Worm (Caenorhabditis elegans) whole organism, L1 larva: ENCODE data around the gene srp-7.

ENCODE experiments used
- C04F5.9 ChIP-seq: sonication (generic microtip); optimal IDR thresholded peaks from 2 replicates; lab custom pipeline; 2016; ENCODE audit warnings: missing genetic modification characterization, missing compliant biosample characterization
- C16A3.4 ChIP-seq: fragments of 150-350 bp; optimal IDR thresholded peaks from 2 replicates; lab custom pipeline; 2014; ENCODE audit warnings: missing biosample characterization, missing genetic modification characterization
- C34B4.2 ChIP-seq: sonication (generic microtip); optimal IDR thresholded peaks from 2 replicates; lab custom pipeline; 2017; ENCODE audit warnings: mild to moderate bottlenecking, missing genetic modification characterization, missing compliant biosample characterization
- aha-1 ChIP-seq: fragments of 150-350 bp; optimal IDR thresholded peaks from 2 replicates; lab custom pipeline; 2014; ENCODE audit warnings: missing biosample characterization, missing genetic modification characterization
- ama-1 ChIP-seq: fragments of 150-350 bp; optimal IDR thresholded peaks from 2 replicates; lab custom pipeline; 2014
- ceh-82 ChIP-seq, 3 experiments: fragments of 150-350 bp in 1 of 3; sonication (generic microtip) in 2 of 3; optimal IDR thresholded peaks; 2 replicates each; lab custom pipeline; 2014 to 2017; ENCODE audit warnings: missing biosample characterization in 3 of 3, missing genetic modification characterization in 3 of 3
- ceh-88 ChIP-seq: fragments of 200-800 bp; sonication (Bioruptor generic); IDR thresholded peaks from 2 replicates; pipeline ENCODE4 v1.3.6; 2022; ENCODE audit warnings: missing genetic modification characterization, missing compliant biosample characterization
- ceh-90 ChIP-seq: sonication (generic microtip); optimal IDR thresholded peaks from 2 replicates; lab custom pipeline; 2016; ENCODE audit warnings: missing genetic modification characterization, missing compliant biosample characterization
- dpl-1 ChIP-seq, 3 experiments: fragments of 150-350 bp in 2 of 3; sonication (generic microtip) in 1 of 3; optimal IDR thresholded peaks; 2 replicates each; lab custom pipeline; 2014 to 2017; ENCODE audit warnings: missing biosample characterization in 3 of 3, missing genetic modification characterization in 3 of 3, missing genetic modification reagents in 3 of 3
- efl-1 ChIP-seq, 4 experiments: fragments of 150-350 bp; optimal IDR thresholded peaks in 3 of 4; peaks in 1 of 4; 1 replicate in 1 of 4; 2 replicates in 3 of 4; lab custom pipeline; 2014; ENCODE audit warnings: missing biosample characterization in 2 of 4, missing genetic modification characterization in 2 of 4, missing genetic modification reagents in 2 of 4
- efl-3 ChIP-seq: fragments of 200-800 bp; sonication (Bioruptor generic); optimal IDR thresholded peaks from 2 replicates; lab custom pipeline; 2018; ENCODE audit warnings: mild to moderate bottlenecking, missing genetic modification characterization, missing compliant biosample characterization
- egl-27 ChIP-seq, 2 experiments: fragments of 150-350 bp in 1 of 2; sonication (generic microtip); optimal IDR thresholded peaks; 3 replicates each; lab custom pipeline; 2017 to 2018; ENCODE audit warnings: missing biosample characterization in 2 of 2, missing genetic modification characterization in 2 of 2, missing genetic modification reagents in 2 of 2
- elt-2 ChIP-seq: sonication (generic microtip); optimal IDR thresholded peaks from 2 replicates; lab custom pipeline; 2016; ENCODE audit warnings: missing genetic modification characterization, mild to moderate bottlenecking, inconsistent platforms, missing compliant biosample characterization, missing genetic modification reagents
- ets-5 ChIP-seq: fragments of 200-800 bp; sonication (Bioruptor generic); IDR thresholded peaks from 2 replicates; pipeline ENCODE4 v1.3.6; 2022; ENCODE audit warnings: missing genetic modification characterization, missing compliant biosample characterization
- fkh-4 ChIP-seq: sonication (generic microtip); optimal IDR thresholded peaks from 2 replicates; lab custom pipeline; 2016; ENCODE audit warnings: missing compliant biosample characterization, missing genetic modification characterization, borderline replicate concordance
- fkh-8 ChIP-seq: sonication (generic microtip); optimal IDR thresholded peaks from 2 replicates; lab custom pipeline; 2016; ENCODE audit warnings: mild to moderate bottlenecking, missing genetic modification characterization, missing compliant biosample characterization
- grh-1 ChIP-seq: fragments of 200-800 bp; sonication (Bioruptor generic); IDR thresholded peaks from 2 replicates; pipeline ENCODE4 v1.3.6; 2022; ENCODE audit warnings: missing genetic modification reagents, missing genetic modification characterization, missing compliant biosample characterization
- hlh-4 ChIP-seq: sonication (generic microtip); optimal IDR thresholded peaks from 2 replicates; lab custom pipeline; 2016; ENCODE audit warnings: mild to moderate bottlenecking, missing genetic modification characterization, missing compliant biosample characterization
- hpl-2 ChIP-seq: fragments of 150-350 bp; optimal IDR thresholded peaks from 2 replicates; lab custom pipeline; 2014; ENCODE audit warnings: missing biosample characterization, missing genetic modification reagents, missing genetic modification characterization
- isw-1 ChIP-seq: fragments of 200-800 bp; sonication (Bioruptor generic); IDR thresholded peaks from 2 replicates; pipeline ENCODE4 v1.3.6; 2022; ENCODE audit warnings: missing genetic modification characterization, missing compliant biosample characterization
- jun-1 ChIP-seq: fragments of 150-350 bp; optimal IDR thresholded peaks from 2 replicates; lab custom pipeline; 2014; ENCODE audit warnings: missing biosample characterization, missing genetic modification reagents, missing genetic modification characterization
- lin-13 ChIP-seq: fragments of 150-350 bp; optimal IDR thresholded peaks from 2 replicates; lab custom pipeline; 2014; ENCODE audit warnings: missing biosample characterization, missing genetic modification reagents, missing genetic modification characterization
- lin-14 ChIP-seq: fragments of 200-800 bp; sonication (Bioruptor generic); optimal IDR thresholded peaks from 2 replicates; lab custom pipeline; 2018; ENCODE audit warnings: mild to moderate bottlenecking, missing genetic modification characterization, moderate library complexity, missing compliant biosample characterization
- lin-15B ChIP-seq: fragments of 150-350 bp; sonication (generic microtip); optimal IDR thresholded peaks from 3 replicates; lab custom pipeline; 2014; ENCODE audit warnings: missing biosample characterization, missing genetic modification characterization
- lin-35 ChIP-seq, 2 experiments: fragments of 150-350 bp; optimal IDR thresholded peaks; 2 replicates each; lab custom pipeline; 2014; ENCODE audit warnings: missing biosample characterization in 2 of 2, missing genetic modification characterization in 2 of 2, missing genetic modification reagents in 2 of 2
- mab-9 ChIP-seq: fragments of 200-800 bp; sonication (Bioruptor generic); IDR thresholded peaks from 2 replicates; pipeline ENCODE4 v1.3.6; 2022; ENCODE audit warnings: missing genetic modification reagents, missing genetic modification characterization, missing compliant biosample characterization
- mdl-1 ChIP-seq, 2 experiments: fragments of 150-350 bp; optimal IDR thresholded peaks; 2 replicates each; lab custom pipeline; 2014 to 2017; ENCODE audit warnings: missing biosample characterization in 2 of 2, missing genetic modification characterization in 2 of 2, inconsistent platforms in 1 of 2
- mef-2 ChIP-seq: fragments of 150-350 bp; optimal IDR thresholded peaks from 2 replicates; lab custom pipeline; 2014; ENCODE audit warnings: missing biosample characterization, missing genetic modification characterization
- nhr-11 ChIP-seq: fragments of 150-350 bp; optimal IDR thresholded peaks from 2 replicates; lab custom pipeline; 2014; ENCODE audit warnings: missing biosample characterization, missing genetic modification characterization
- nhr-12 ChIP-seq: sonication (generic microtip); optimal IDR thresholded peaks from 2 replicates; lab custom pipeline; 2017; ENCODE audit warnings: missing biosample characterization, missing genetic modification characterization
- nhr-20 ChIP-seq: sonication (generic microtip); optimal IDR thresholded peaks from 2 replicates; lab custom pipeline; 2016; ENCODE audit warnings: mild to moderate bottlenecking, missing genetic modification characterization, missing compliant biosample characterization
- nhr-28 ChIP-seq: fragments of 150-350 bp; optimal IDR thresholded peaks from 2 replicates; lab custom pipeline; 2014; ENCODE audit warnings: missing biosample characterization, missing genetic modification characterization
- nhr-47 ChIP-seq: sonication (generic microtip); optimal IDR thresholded peaks from 2 replicates; lab custom pipeline; 2016; ENCODE audit warnings: mild to moderate bottlenecking, missing genetic modification characterization, moderate library complexity, missing compliant biosample characterization
- nhr-76 ChIP-seq: sonication (generic microtip); optimal IDR thresholded peaks from 2 replicates; lab custom pipeline; 2017; ENCODE audit warnings: missing biosample characterization, missing genetic modification characterization
- nhr-77 ChIP-seq: fragments of 150-350 bp; optimal IDR thresholded peaks from 2 replicates; lab custom pipeline; 2014; ENCODE audit warnings: missing biosample characterization, missing genetic modification characterization
- nhr-90 ChIP-seq: sonication (generic microtip); optimal IDR thresholded peaks from 2 replicates; lab custom pipeline; 2016; ENCODE audit warnings: mild to moderate bottlenecking, missing genetic modification characterization, missing compliant biosample characterization; ENCODE audit not compliant: poor library complexity
- pax-3 ChIP-seq: fragments of 200-800 bp; sonication (Bioruptor generic); optimal IDR thresholded peaks from 2 replicates; lab custom pipeline; 2018; ENCODE audit warnings: mild to moderate bottlenecking, missing genetic modification characterization, moderate library complexity, missing compliant biosample characterization
- rnt-1 ChIP-seq: sonication (generic microtip); optimal IDR thresholded peaks from 2 replicates; lab custom pipeline; 2016; ENCODE audit warnings: mild to moderate bottlenecking, missing genetic modification characterization, moderate library complexity, missing compliant biosample characterization
- snpc-4 ChIP-seq: fragments of 150-350 bp; optimal IDR thresholded peaks from 2 replicates; lab custom pipeline; 2014; ENCODE audit warnings: missing biosample characterization, missing genetic modification characterization
- snu-23 ChIP-seq: sonication (generic microtip); optimal IDR thresholded peaks from 2 replicates; lab custom pipeline; 2016; ENCODE audit warnings: missing genetic modification characterization, missing compliant biosample characterization
- sox-4 ChIP-seq: sonication (generic microtip); optimal IDR thresholded peaks from 2 replicates; lab custom pipeline; 2016; ENCODE audit warnings: missing genetic modification characterization, missing compliant biosample characterization
- sptf-1 ChIP-seq: fragments of 150-350 bp; optimal IDR thresholded peaks from 2 replicates; lab custom pipeline; 2014; ENCODE audit warnings: missing biosample characterization, missing genetic modification characterization
- swsn-7 ChIP-seq: sonication (generic microtip); optimal IDR thresholded peaks from 2 replicates; lab custom pipeline; 2016; ENCODE audit warnings: missing genetic modification characterization, missing compliant biosample characterization
- tlp-1 ChIP-seq: fragments of 150-350 bp; optimal IDR thresholded peaks from 2 replicates; lab custom pipeline; 2014; ENCODE audit warnings: missing biosample characterization, missing genetic modification characterization
- unc-130 ChIP-seq: fragments of 150-350 bp; optimal IDR thresholded peaks from 2 replicates; lab custom pipeline; 2017; ENCODE audit warnings: missing biosample characterization, missing genetic modification characterization, inconsistent platforms
- unc-86 ChIP-seq: sonication (generic microtip); optimal IDR thresholded peaks from 2 replicates; lab custom pipeline; 2016; ENCODE audit warnings: missing genetic modification characterization, missing compliant biosample characterization
- unc-98 ChIP-seq: fragments of 200-800 bp; sonication (Bioruptor generic); IDR thresholded peaks from 2 replicates; pipeline ENCODE4 v1.3.6; 2022; ENCODE audit warnings: missing genetic modification characterization, missing compliant biosample characterization
- vab-15 ChIP-seq: sonication (generic microtip); optimal IDR thresholded peaks from 2 replicates; lab custom pipeline; 2017; ENCODE audit warnings: missing genotype, mild to moderate bottlenecking, missing genetic modification characterization, missing compliant biosample characterization
- xbp-1 ChIP-seq: sonication (generic microtip); optimal IDR thresholded peaks from 2 replicates; lab custom pipeline; 2016; ENCODE audit warnings: missing genetic modification characterization, missing compliant biosample characterization
- zag-1 ChIP-seq: fragments of 150-350 bp; optimal IDR thresholded peaks from 2 replicates; lab custom pipeline; 2014; ENCODE audit warnings: missing biosample characterization, missing genetic modification characterization
- zip-4 ChIP-seq: fragments of 200-800 bp; sonication (Bioruptor generic); optimal IDR thresholded peaks from 2 replicates; lab custom pipeline; 2018; ENCODE audit warnings: mild to moderate bottlenecking, missing genetic modification characterization, moderate library complexity, missing compliant biosample characterization
- ztf-11 ChIP-seq, 2 experiments: sonication (generic microtip); optimal IDR thresholded peaks; 2 replicates each; lab custom pipeline; 2016 to 2017; ENCODE audit warnings: missing genetic modification characterization in 2 of 2, missing biosample characterization in 1 of 2, missing compliant biosample characterization in 1 of 2
- ztf-4 ChIP-seq: fragments of 150-350 bp; optimal IDR thresholded peaks from 2 replicates; lab custom pipeline; 2014; ENCODE audit warnings: missing biosample characterization, missing genetic modification characterization

The srp-7 gene

ce11 chrV:8178914-8179542 is at the start of gene srp-7:
TSS of gene srp-7 (plus strand) at chrV:8179126.
- no peak for TF ChIP-seq mef-2 (tag; lab: Kevin White, UChicago)
- peak in 1 of 3 experiments; percentile 28 for TF ChIP-seq ceh-82 (tag; optimal IDR thresholded peaks at IDR 0.05; lab: Kevin White, UChicago)
- no peak for TF ChIP-seq nhr-11 (tag; lab: Kevin White, UChicago)
- TF ChIP-seq ama-1 (lab: Kevin White, UChicago) = no peak
- no peak for TF ChIP-seq zag-1 (tag; lab: Kevin White, UChicago)
- no peak for TF ChIP-seq nhr-28 (tag; lab: Kevin White, UChicago)
- TF ChIP-seq C04F5.9 (tag; lab: Kevin White, UChicago) = no peak
- TF ChIP-seq lin-15B (tag; lab: Kevin White, UChicago) = no peak
- TF ChIP-seq vab-15 (tag; lab: Kevin White, UChicago) = no peak
- peak; percentile 12; the same call in 1 of the 2 replicates for TF ChIP-seq isw-1
- TF ChIP-seq hpl-2 = no peak
- no peak for TF ChIP-seq lin-35 (GFP tag; optimal IDR thresholded peaks at IDR 0.05; lab: Kevin White, UChicago)
- no peak for TF ChIP-seq mdl-1 (tag; optimal IDR thresholded peaks at IDR 0.05; lab: Kevin White, UChicago)
- no peak for TF ChIP-seq egl-27 (tag; optimal IDR thresholded peaks at IDR 0.05; lab: Kevin White, UChicago)
- TF ChIP-seq hlh-4 = no peak
- no peak for TF ChIP-seq tlp-1 (tag; lab: Kevin White, UChicago)
- TF ChIP-seq snu-23 = peak; percentile 9
- TF ChIP-seq xbp-1 (tag; lab: Kevin White, UChicago) = no peak
- TF ChIP-seq C34B4.2 (tag; lab: Kevin White, UChicago) = no peak
- no peak for TF ChIP-seq unc-86 (tag; lab: Kevin White, UChicago)
- no peak for TF ChIP-seq C16A3.4 (tag; lab: Kevin White, UChicago)
- no peak for TF ChIP-seq elt-2
- no peak for TF ChIP-seq fkh-8
- no peak for TF ChIP-seq jun-1
- TF ChIP-seq zip-4 (GFP tag; lab: Kevin White, UChicago) = no peak
- no peak for TF ChIP-seq lin-13 (GFP tag; lab: Kevin White, UChicago)
- TF ChIP-seq aha-1 (tag; lab: Kevin White, UChicago) = no peak
- TF ChIP-seq sptf-1 (tag; lab: Kevin White, UChicago) = no peak
- no peak for TF ChIP-seq ets-5
- TF ChIP-seq grh-1 = no peak
- TF ChIP-seq efl-1 (optimal IDR thresholded peaks at IDR 0.05; lab: Kevin White, UChicago) = no peak
- no peak for TF ChIP-seq efl-1 (GFP tag; optimal IDR thresholded peaks at IDR 0.05 in 1 of 2; lab: Kevin White, UChicago)
- no peak for TF ChIP-seq ztf-4 (tag; lab: Kevin White, UChicago)
- no peak for TF ChIP-seq nhr-12 (tag; lab: Kevin White, UChicago)
- TF ChIP-seq efl-3 = no peak
- peak; percentile 35 for TF ChIP-seq nhr-20 (tag; lab: Kevin White, UChicago)
- TF ChIP-seq swsn-7 = no peak
- peak; percentile 58 for TF ChIP-seq rnt-1 (tag; lab: Kevin White, UChicago)
- no peak for TF ChIP-seq nhr-90 (tag; lab: Kevin White, UChicago)
- TF ChIP-seq unc-130 (tag; lab: Kevin White, UChicago) = no peak
- TF ChIP-seq mab-9 = no peak
- no peak for TF ChIP-seq nhr-47 (tag; lab: Kevin White, UChicago)
- no peak for TF ChIP-seq sox-4 (tag; lab: Kevin White, UChicago)
- TF ChIP-seq lin-14 (GFP tag; lab: Kevin White, UChicago) = peak; percentile 68
- TF ChIP-seq dpl-1 (GFP tag; optimal IDR thresholded peaks at IDR 0.05; lab: Kevin White, UChicago) = no peak
- TF ChIP-seq nhr-77 (tag; lab: Kevin White, UChicago) = no peak
- TF ChIP-seq snpc-4 (tag; lab: Kevin White, UChicago) = no peak
- no peak for TF ChIP-seq ceh-90 (tag; lab: Kevin White, UChicago)
- TF ChIP-seq unc-98 (GFP tag; lab: Robert Waterston, UW) = peak; percentile 42; the same call in 1 of the 2 replicates
- no peak for TF ChIP-seq fkh-4
- no peak for TF ChIP-seq nhr-76
- TF ChIP-seq ztf-11 (tag; optimal IDR thresholded peaks at IDR 0.05; lab: Kevin White, UChicago) = no peak
- TF ChIP-seq ceh-88 (GFP tag; lab: Robert Waterston, UW) = 0 out of 2 replicates have a peak, but pooled peaks have one; percentile 19
- no peak for TF ChIP-seq pax-3 (tag; lab: Kevin White, UChicago)
